Worm (Caenorhabditis elegans) whole organism, early embryonic: ENCODE measurements around the gene let-767.

Experiments used
- B0310.2 ChIP-seq: sonication (generic microtip); optimal IDR thresholded peaks from 2 replicates; lab custom pipeline; 2016; ENCODE audit warnings: mild to moderate bottlenecking, missing genetic modification characterization, missing compliant biosample characterization
- F13C5.2 ChIP-seq: sonication (generic microtip); optimal IDR thresholded peaks from 2 replicates; lab custom pipeline; 2017; ENCODE audit warnings: mild to moderate bottlenecking, missing genetic modification characterization, inconsistent platforms, missing compliant biosample characterization
- aly-1 ChIP-seq: sonication (generic microtip); optimal IDR thresholded peaks from 2 replicates; lab custom pipeline; 2016; ENCODE audit warnings: missing genetic modification characterization, missing compliant biosample characterization
- ama-1 ChIP-seq: fragments of 150-350 bp; optimal IDR thresholded peaks from 2 replicates; lab custom pipeline; 2014
- ceh-13 ChIP-seq: fragments of 200-800 bp; sonication (Bioruptor generic); optimal IDR thresholded peaks from 2 replicates; lab custom pipeline; 2018; ENCODE audit warnings: mild to moderate bottlenecking, missing genetic modification characterization, missing compliant biosample characterization
- ceh-36 ChIP-seq: sonication (generic microtip); optimal IDR thresholded peaks from 2 replicates; lab custom pipeline; 2016; ENCODE audit warnings: missing genetic modification characterization, inconsistent platforms, missing compliant biosample characterization
- ets-7 ChIP-seq: sonication (generic microtip); optimal IDR thresholded peaks from 2 replicates; lab custom pipeline; 2016; ENCODE audit warnings: missing genotype, missing genetic modification characterization, missing compliant biosample characterization
- flt-1 ChIP-seq: fragments of 200-800 bp; sonication (Bioruptor generic); IDR thresholded peaks from 2 replicates; pipeline ENCODE4 v1.3.6; 2022; ENCODE audit warnings: missing genetic modification characterization, missing compliant biosample characterization
- hmbx-1 ChIP-seq: sonication (generic microtip); optimal IDR thresholded peaks from 2 replicates; lab custom pipeline; 2016; ENCODE audit warnings: mild to moderate bottlenecking, missing genetic modification characterization, missing compliant biosample characterization
- hmg-4 ChIP-seq: fragments of 200-800 bp; sonication (Bioruptor generic); optimal IDR thresholded peaks from 2 replicates; lab custom pipeline; 2018; ENCODE audit warnings: mild to moderate bottlenecking, missing genetic modification characterization, missing compliant biosample characterization
- hnd-1 ChIP-seq: sonication (generic microtip); optimal IDR thresholded peaks from 2 replicates; lab custom pipeline; 2016; ENCODE audit warnings: missing genetic modification characterization, missing compliant biosample characterization
- pes-1 ChIP-seq: fragments of 200-800 bp; sonication (Bioruptor generic); IDR thresholded peaks from 2 replicates; pipeline ENCODE4 v1.3.6; 2022; ENCODE audit warnings: missing genetic modification reagents, missing genetic modification characterization, missing compliant biosample characterization
- scrt-1 ChIP-seq: fragments of 200-800 bp; sonication (Bioruptor generic); IDR thresholded peaks from 2 replicates; pipeline ENCODE4 v1.3.6; 2022; ENCODE audit warnings: missing genetic modification characterization, missing compliant biosample characterization
- sea-1 ChIP-seq: fragments of 200-800 bp; sonication (Bioruptor generic); conservative IDR thresholded peaks from 2 replicates; pipeline ENCODE4 v1.3.6; 2022; ENCODE audit warnings: missing genetic modification characterization, missing compliant biosample characterization
- tbx-11 ChIP-seq: fragments of 200-800 bp; sonication (Bioruptor generic); IDR thresholded peaks from 2 replicates; pipeline ENCODE4 v1.3.6; 2022; ENCODE audit warnings: missing genetic modification characterization, missing compliant biosample characterization
- tbx-37 ChIP-seq: fragments of 200-800 bp; sonication (Bioruptor generic); conservative IDR thresholded peaks from 2 replicates; pipeline ENCODE4 v1.3.6; 2022; ENCODE audit warnings: missing genetic modification reagents, missing genetic modification characterization, missing compliant biosample characterization
- tra-4 ChIP-seq: sonication (generic microtip); optimal IDR thresholded peaks from 2 replicates; lab custom pipeline; 2017; ENCODE audit warnings: missing genetic modification characterization, missing compliant biosample characterization

The let-767 gene

DNA sequence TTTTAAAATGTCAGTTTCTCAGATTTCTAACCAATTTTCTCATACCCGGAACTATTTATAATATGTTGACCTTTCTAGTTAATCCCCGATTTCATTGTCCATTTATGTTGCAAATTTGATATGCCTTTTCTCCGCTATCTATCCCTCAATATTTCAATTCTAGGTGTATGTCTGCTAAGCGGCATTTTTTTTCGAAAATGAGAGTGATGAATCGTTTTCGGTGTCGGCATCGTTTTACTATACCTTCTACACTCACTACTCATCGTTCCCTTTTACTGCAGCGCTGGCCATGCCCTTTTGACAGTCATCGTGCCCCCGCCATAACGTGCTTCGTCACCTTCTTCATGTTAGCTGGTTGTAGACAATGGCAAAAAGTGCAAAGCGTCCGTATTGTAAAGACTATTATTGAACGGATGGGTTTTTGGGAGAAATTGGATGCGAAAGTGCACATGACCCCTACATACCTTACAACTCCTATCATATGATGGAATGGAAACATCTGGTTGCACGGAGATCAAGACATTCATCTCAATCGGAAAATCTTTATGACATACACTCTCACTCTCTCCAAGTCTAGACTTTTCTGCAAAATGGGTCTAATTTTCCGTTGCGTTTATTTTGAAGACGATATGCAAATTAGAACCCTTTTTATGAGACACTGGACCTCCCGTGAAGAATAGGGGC, 19.5 kb upstream of the let-767 start:
- 0 out of 2 replicates have a peak, but pooled peaks have one; percentile 16 for TF ChIP-seq tbx-11 (GFP tag; lab: Robert Waterston, UW)
- TF ChIP-seq ceh-13 (GFP tag; lab: Kevin White, UChicago): no peak

DNA sequence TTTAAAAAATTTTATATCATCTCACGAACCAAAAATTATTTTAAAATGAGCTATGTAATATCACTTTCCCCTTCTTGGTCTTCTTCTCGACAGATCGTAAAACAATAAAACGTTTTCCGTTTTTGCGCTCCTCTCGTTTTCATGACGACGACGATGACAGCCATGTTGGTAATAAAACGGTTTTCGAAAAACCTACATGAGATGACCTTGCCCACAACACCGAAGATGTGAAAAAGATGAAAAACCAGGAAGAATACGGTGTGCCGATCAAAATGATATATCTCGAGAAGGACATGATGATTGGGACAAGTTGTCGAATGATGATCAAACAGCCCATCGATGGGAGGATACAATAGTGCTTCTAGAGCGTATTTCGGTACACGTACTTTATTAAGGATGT, 18.9 kb upstream of the let-767 start:
- TF ChIP-seq hmbx-1 (tag; lab: Kevin White, UChicago): no peak
- no peak for TF ChIP-seq aly-1
- TF ChIP-seq tbx-37 (GFP tag; lab: Robert Waterston, UW): no peak
- no peak for TF ChIP-seq ets-7 (tag; lab: Kevin White, UChicago)
- no peak for TF ChIP-seq sea-1
- no peak for TF ChIP-seq flt-1 (GFP tag; lab: Robert Waterston, UW)
- no peak for TF ChIP-seq scrt-1 (GFP tag; lab: Robert Waterston, UW)
- TF ChIP-seq hnd-1 (tag; lab: Kevin White, UChicago): no peak
- no peak for TF ChIP-seq ama-1 (lab: Kevin White, UChicago)
- no peak for TF ChIP-seq ceh-36
- no peak for TF ChIP-seq ceh-13 (GFP tag; lab: Kevin White, UChicago)
- TF ChIP-seq hmg-4 (GFP tag; lab: Kevin White, UChicago): no peak
- TF ChIP-seq F13C5.2 (tag; lab: Kevin White, UChicago): no peak
- no peak for TF ChIP-seq pes-1
- no peak for TF ChIP-seq tbx-11 (GFP tag; lab: Robert Waterston, UW)
- TF ChIP-seq B0310.2 (tag; lab: Kevin White, UChicago): no peak
- no peak for TF ChIP-seq tra-4 (tag; lab: Kevin White, UChicago)

DNA sequence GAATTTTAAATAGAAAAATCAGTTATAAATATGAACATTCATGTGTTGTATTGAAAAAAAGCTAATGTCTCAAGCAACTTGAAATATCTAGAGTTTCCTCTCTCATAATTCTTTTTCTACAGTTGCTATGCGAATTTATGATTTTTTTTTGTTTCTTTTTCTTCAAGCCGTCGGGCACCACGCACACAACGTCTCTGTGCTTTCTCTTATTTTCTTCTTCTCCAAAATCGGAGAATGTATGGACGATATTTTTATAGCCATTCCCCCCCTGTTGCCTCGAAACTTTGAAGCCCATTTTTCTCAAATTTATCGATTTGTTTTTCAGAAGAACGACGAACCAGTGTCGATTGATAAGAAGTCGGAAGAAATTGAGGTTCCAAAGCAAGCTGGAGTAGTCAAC, 17.0 kb upstream of the let-767 start:
- TF ChIP-seq B0310.2 (tag; lab: Kevin White, UChicago) (no peak), sea-1 (no peak), tra-4 (tag; lab: Kevin White, UChicago) (no peak), scrt-1 (GFP tag; lab: Robert Waterston, UW) (no peak), tbx-11 (GFP tag; lab: Robert Waterston, UW) (no peak), flt-1 (GFP tag; lab: Robert Waterston, UW) (no peak)

DNA sequence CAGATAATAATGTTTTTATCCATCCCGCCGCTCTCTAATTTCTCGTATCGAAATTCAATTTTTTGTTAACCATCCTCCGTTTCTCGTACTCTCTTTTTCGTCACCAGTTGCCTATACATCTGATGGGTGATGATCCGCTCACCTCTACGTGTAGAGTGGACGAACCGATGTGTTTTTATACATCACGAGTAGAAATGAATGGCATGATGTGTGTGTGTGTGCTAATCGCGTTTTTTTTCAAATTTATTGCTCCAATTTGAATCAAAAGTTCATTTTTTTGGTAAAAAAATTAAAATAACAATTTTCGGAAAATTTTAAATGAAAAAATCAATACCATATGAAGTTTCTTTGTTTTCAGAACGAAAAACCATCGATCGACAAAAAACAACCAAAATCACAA, 16.2 kb upstream of the let-767 start:
- TF ChIP-seq ceh-13 (GFP tag; lab: Kevin White, UChicago): no peak
- no peak for TF ChIP-seq tbx-11 (GFP tag; lab: Robert Waterston, UW)
- no peak for TF ChIP-seq B0310.2 (tag; lab: Kevin White, UChicago)
- TF ChIP-seq sea-1: no peak
- TF ChIP-seq F13C5.2 (tag; lab: Kevin White, UChicago): no peak
- TF ChIP-seq ceh-36: no peak
- no peak for TF ChIP-seq pes-1
- no peak for TF ChIP-seq flt-1 (GFP tag; lab: Robert Waterston, UW)
- no peak for TF ChIP-seq hnd-1 (tag; lab: Kevin White, UChicago)
- no peak for TF ChIP-seq hmg-4 (GFP tag; lab: Kevin White, UChicago)
- no peak for TF ChIP-seq tra-4 (tag; lab: Kevin White, UChicago)
- no peak for TF ChIP-seq tbx-37 (GFP tag; lab: Robert Waterston, UW)
- no peak for TF ChIP-seq hmbx-1 (tag; lab: Kevin White, UChicago)
- TF ChIP-seq aly-1: no peak
- TF ChIP-seq scrt-1 (GFP tag; lab: Robert Waterston, UW): no peak
- TF ChIP-seq ama-1 (lab: Kevin White, UChicago): no peak
- TF ChIP-seq ets-7 (tag; lab: Kevin White, UChicago): no peak

DNA sequence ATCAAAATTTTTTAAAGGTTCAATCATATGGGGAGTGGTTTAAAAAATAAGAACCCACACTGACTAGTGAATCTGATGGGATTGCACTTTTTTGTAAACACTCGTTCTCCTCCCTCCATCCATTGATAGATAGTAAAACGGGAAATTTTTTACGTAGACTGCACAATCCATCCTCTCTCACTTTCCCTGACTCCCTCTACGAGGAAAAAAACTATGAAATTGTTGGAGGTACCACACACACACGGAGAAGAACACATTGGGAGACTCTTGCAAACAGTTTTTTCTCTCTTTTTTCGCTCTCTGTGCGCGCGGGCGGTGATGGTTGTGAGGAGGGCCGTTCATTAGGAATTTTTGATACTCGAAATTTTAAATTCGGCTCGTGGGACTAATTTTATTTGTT, 15.6 kb upstream of the let-767 start:
- TF ChIP-seq pes-1 (no peak), tbx-37 (GFP tag; lab: Robert Waterston, UW) (no peak), ceh-36 (no peak), ama-1 (lab: Kevin White, UChicago) (no peak), sea-1 (no peak), tra-4 (tag; lab: Kevin White, UChicago) (no peak), aly-1 (no peak), tbx-11 (GFP tag; lab: Robert Waterston, UW) (no peak), ceh-13 (GFP tag; lab: Kevin White, UChicago) (no peak), ets-7 (tag; lab: Kevin White, UChicago) (no peak), hmbx-1 (tag; lab: Kevin White, UChicago) (no peak), scrt-1 (GFP tag; lab: Robert Waterston, UW) (no peak), B0310.2 (tag; lab: Kevin White, UChicago) (no peak), flt-1 (GFP tag; lab: Robert Waterston, UW) (no peak), F13C5.2 (tag; lab: Kevin White, UChicago) (no peak), hmg-4 (GFP tag; lab: Kevin White, UChicago) (no peak), hnd-1 (tag; lab: Kevin White, UChicago) (no peak)

DNA sequence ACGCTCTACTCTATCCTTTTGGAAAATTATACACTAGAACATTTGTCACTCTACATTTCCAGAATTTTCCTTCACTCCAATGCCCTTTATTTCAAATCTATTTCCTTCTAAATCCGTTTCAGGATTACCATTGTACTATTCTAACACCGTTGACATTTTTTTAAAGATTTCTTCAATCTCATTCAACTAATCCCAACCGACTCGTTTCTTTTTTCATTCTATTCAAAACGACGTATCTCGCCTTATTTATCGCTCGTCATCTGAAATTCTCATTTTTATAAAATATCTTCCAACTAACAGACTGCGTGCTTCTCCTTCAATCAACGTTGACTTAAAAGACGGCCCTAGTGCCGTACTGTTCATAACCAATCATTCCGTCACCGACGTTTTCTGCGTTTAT, 13.3 kb upstream of the let-767 start, which contains the start of gene akap-1:
Gene akap-1, plus strand, starts transcription at position 301 of the 400 bp plus-strand sequence.
- TF ChIP-seq tbx-37 (GFP tag; lab: Robert Waterston, UW) (no peak), ceh-36 (no peak), ama-1 (lab: Kevin White, UChicago) (no peak), pes-1 (no peak), ceh-13 (GFP tag; lab: Kevin White, UChicago) (no peak), scrt-1 (GFP tag; lab: Robert Waterston, UW) (no peak), hmbx-1 (tag; lab: Kevin White, UChicago) (no peak), aly-1 (no peak), sea-1 (no peak), B0310.2 (tag; lab: Kevin White, UChicago) (no peak), tra-4 (tag; lab: Kevin White, UChicago) (no peak), F13C5.2 (tag; lab: Kevin White, UChicago) (no peak), ets-7 (tag; lab: Kevin White, UChicago) (no peak), hmg-4 (GFP tag; lab: Kevin White, UChicago) (no peak), tbx-11 (GFP tag; lab: Robert Waterston, UW) (no peak)

DNA sequence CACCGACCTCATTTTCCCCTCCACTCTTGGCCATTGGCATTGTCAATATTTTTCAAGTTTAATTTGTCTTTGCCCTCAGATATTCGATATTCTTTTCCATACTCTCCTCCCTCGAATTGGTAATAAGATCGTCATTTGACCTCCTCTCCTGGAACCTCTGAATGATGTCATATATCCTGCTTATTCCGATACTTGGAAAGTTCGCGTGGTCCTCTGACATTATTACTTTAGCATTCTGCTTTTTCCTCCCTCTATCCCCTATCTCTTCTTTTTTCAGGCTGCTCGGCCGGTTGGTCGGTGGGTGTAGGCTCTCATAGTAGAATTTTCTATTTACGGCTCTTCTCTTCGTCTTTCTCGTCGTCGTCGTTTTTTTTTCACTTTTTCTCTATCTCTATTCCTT, 12.7 kb upstream of the let-767 start:
- no peak for TF ChIP-seq scrt-1 (GFP tag; lab: Robert Waterston, UW)
- TF ChIP-seq hnd-1 (tag; lab: Kevin White, UChicago): no peak
- TF ChIP-seq tbx-11 (GFP tag; lab: Robert Waterston, UW): no peak
- no peak for TF ChIP-seq hmg-4 (GFP tag; lab: Kevin White, UChicago)
- TF ChIP-seq aly-1: no peak
- TF ChIP-seq B0310.2 (tag; lab: Kevin White, UChicago): no peak
- no peak for TF ChIP-seq ceh-36
- TF ChIP-seq hmbx-1 (tag; lab: Kevin White, UChicago): no peak
- TF ChIP-seq ets-7 (tag; lab: Kevin White, UChicago): no peak
- TF ChIP-seq tbx-37 (GFP tag; lab: Robert Waterston, UW): no peak
- TF ChIP-seq ceh-13 (GFP tag; lab: Kevin White, UChicago): no peak
- no peak for TF ChIP-seq flt-1 (GFP tag; lab: Robert Waterston, UW)
